Fruit fly (Drosophila melanogaster): ENCODE data around the gene Cyp4ae1.
A peak's percentile ranks its signal among the peaks of the same experiment; 100 is the strongest.

The Cyp4ae1 gene

DNA sequence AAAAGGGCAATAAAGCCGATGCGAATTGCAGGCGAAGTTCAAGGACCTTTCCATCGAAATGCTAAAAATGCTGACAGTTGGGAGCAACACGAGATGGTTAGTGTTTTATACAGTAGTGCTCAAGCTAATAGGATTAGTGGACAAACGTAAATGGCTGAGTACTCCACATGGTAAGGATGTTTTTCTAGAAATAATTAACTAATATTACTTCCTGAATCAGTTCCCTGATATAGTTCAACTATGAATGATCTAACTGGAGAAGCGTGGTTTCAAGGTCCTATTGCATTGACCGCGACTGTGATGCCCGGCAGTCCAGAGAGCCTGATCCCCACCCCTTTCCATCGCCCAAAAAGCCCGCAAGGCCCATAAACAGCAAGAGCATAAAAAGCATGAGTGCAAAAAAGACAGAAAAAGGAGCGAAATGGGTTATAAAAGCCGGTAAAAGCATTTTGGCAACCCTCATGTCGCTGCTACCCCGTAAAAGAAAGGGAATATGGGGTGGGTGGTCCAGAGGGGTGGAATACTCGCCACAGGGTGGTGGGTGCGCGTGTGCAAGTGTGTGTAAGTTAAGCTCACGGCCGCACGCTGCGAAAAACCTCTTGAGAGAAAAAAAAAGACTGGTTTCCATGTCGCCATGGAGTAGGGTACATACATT, 44.5 kb upstream of the Cyp4ae1 start (continued):
- TF ChIP-seq zen2 (GFP tag; IDR thresholded peaks at IDR 0.05; ENCODE audit: partially characterized antibody) = no peak
- peak; percentile 22 for TF ChIP-seq CG12104 (GFP tag; optimal IDR thresholded peaks at IDR 0.05)
- TF ChIP-seq gro (GFP tag; optimal IDR thresholded peaks at IDR 0.05) = peak; percentile 26
- no peak for TF ChIP-seq pfk (GFP tag; optimal IDR thresholded peaks at IDR 0.05)
- peak; percentile 71 for TF ChIP-seq Drgx (GFP tag; IDR thresholded peaks at IDR 0.05)
- TF ChIP-seq Hmr (GFP tag; optimal IDR thresholded peaks at IDR 0.05) = peak; percentile 57
- TF ChIP-seq wek (GFP tag; optimal IDR thresholded peaks at IDR 0.05) = peak; percentile 40
- TF ChIP-seq gem (tag; optimal IDR thresholded peaks at IDR 0.05) = peak; percentile 81
- peak; percentile 34 for TF ChIP-seq MTF-1 (GFP tag; optimal IDR thresholded peaks at IDR 0.05; ENCODE audit: borderline replicate concordance)
- TF ChIP-seq kni (GFP tag; optimal IDR thresholded peaks at IDR 0.05) = no peak
- no peak for TF ChIP-seq CG16813 (GFP tag; IDR thresholded peaks at IDR 0.05; ENCODE audit: partially characterized antibody)
- TF ChIP-seq BEAF-32 (GFP tag; optimal IDR thresholded peaks at IDR 0.05) = no peak
- peak; percentile 68 for TF ChIP-seq Xbp1 (GFP tag; optimal IDR thresholded peaks at IDR 0.05)
- peak; percentile 66 for TF ChIP-seq CG2120 (GFP tag; optimal IDR thresholded peaks at IDR 0.05)
- TF ChIP-seq Mrtf (GFP tag; IDR thresholded peaks at IDR 0.05) = 0 out of 3 replicates have a peak, but pooled peaks have one; percentile 48
- TF ChIP-seq ac (GFP tag; optimal IDR thresholded peaks at IDR 0.05) = no peak
- no peak for TF ChIP-seq dati (GFP tag; IDR thresholded peaks at IDR 0.05)
- peak; percentile 48 for TF ChIP-seq Sox100B (GFP tag; optimal IDR thresholded peaks at IDR 0.05)
- no peak for TF ChIP-seq CG3838 (GFP tag; optimal IDR thresholded peaks at IDR 0.05)
- TF ChIP-seq dmrt11E (tag; optimal IDR thresholded peaks at IDR 0.05) = peak; percentile 73
- TF ChIP-seq CG5245 (GFP tag; optimal IDR thresholded peaks at IDR 0.05) = peak; percentile 45
- TF ChIP-seq CG4730 (GFP tag; IDR thresholded peaks at IDR 0.05) = no peak
- TF ChIP-seq CG4854 (GFP tag; optimal IDR thresholded peaks at IDR 0.05) = peak; percentile 34
- TF ChIP-seq Doc2 (GFP tag; IDR thresholded peaks at IDR 0.05) = no peak
- TF ChIP-seq zfh2 (GFP tag; optimal IDR thresholded peaks at IDR 0.05) = no peak
- no peak for TF ChIP-seq CG18011 (GFP tag; optimal IDR thresholded peaks at IDR 0.05)
- no peak for TF ChIP-seq toy (GFP tag; IDR thresholded peaks at IDR 0.05)
- no peak for TF ChIP-seq jigr1 (GFP tag; IDR thresholded peaks at IDR 0.05)
- TF ChIP-seq Ets65A (GFP tag) = peak; percentile 95
- no peak for TF ChIP-seq CG10565 (GFP tag; optimal IDR thresholded peaks at IDR 0.05)
- no peak for TF ChIP-seq usp (GFP tag; optimal IDR thresholded peaks at IDR 0.05)
- peak; percentile 68; the same call in 2 of the 3 replicates for TF ChIP-seq tgo (GFP tag; IDR thresholded peaks at IDR 0.05)
- peak; percentile 50 for TF ChIP-seq CG3281 (GFP tag; optimal IDR thresholded peaks at IDR 0.05)
- TF ChIP-seq Dip3 (GFP tag; optimal IDR thresholded peaks at IDR 0.05) = no peak
- TF ChIP-seq run (tag; optimal IDR thresholded peaks at IDR 0.05) = peak; percentile 26
- TF ChIP-seq CG12744 (GFP tag; optimal IDR thresholded peaks at IDR 0.05) = peak; percentile 36
- TF ChIP-seq corto (GFP tag; optimal IDR thresholded peaks at IDR 0.05) = peak; percentile 63
- TF ChIP-seq Dad (GFP tag; optimal IDR thresholded peaks at IDR 0.05) = peak; percentile 28
- peak; percentile 54 to 57 for TF ChIP-seq dpn (GFP tag; optimal IDR thresholded peaks at IDR 0.05)
- peak; percentile 40 for TF ChIP-seq ssp (GFP tag; IDR thresholded peaks at IDR 0.05)
- TF ChIP-seq CG1647 (GFP tag; optimal IDR thresholded peaks at IDR 0.05) = no peak
- no peak for TF ChIP-seq NFAT (GFP tag; IDR thresholded peaks at IDR 0.05)
- TF ChIP-seq chn (GFP tag; optimal IDR thresholded peaks at IDR 0.05) = peak; percentile 72
- peak; percentile 38 for TF ChIP-seq Hand (GFP tag; optimal IDR thresholded peaks at IDR 0.05)
- TF ChIP-seq NC2α (GFP tag; optimal IDR thresholded peaks at IDR 0.05) = peak; percentile 27
- TF ChIP-seq CG14860 (GFP tag; IDR thresholded peaks at IDR 0.05; ENCODE audit: partially characterized antibody) = no peak
- peak; percentile 23 for TF ChIP-seq CG31365 (tag; optimal IDR thresholded peaks at IDR 0.05)
- peak; percentile 56; the same call in 1 of the 2 replicates for TF ChIP-seq CG14014 (GFP tag; IDR thresholded peaks at IDR 0.05)
- peak; percentile 74 for TF ChIP-seq HLH3B (GFP tag; IDR thresholded peaks at IDR 0.05)
- TF ChIP-seq danr (GFP tag; IDR thresholded peaks at IDR 0.05) = peak; percentile 44; the same call in 1 of the 2 replicates
